ENCODE assay signal across 3 fruit fly cellular contexts in the genomic region with DNA sequence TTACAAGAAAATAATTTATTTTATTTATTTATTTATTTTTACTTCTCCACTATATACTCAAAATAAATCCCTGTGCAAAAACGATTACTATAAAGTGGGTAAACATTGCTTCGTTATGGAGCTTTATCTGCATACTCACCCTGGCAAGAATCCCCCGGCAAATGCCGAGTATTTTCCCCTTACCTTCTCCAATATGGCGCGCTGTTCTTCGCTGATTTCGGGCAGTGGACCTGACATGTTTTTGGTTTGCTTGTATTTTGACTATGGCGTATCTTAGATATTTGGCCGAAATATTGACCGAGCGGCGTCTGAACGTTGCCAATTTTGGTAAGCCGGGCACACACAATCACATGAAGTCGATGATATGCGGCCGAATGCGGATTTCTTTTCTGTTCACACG.
A peak's percentile ranks its signal among the peaks of the same experiment; 100 is the strongest.
TF ChIP-seq lines count a peak whose summit lies in the region.

No protein-coding gene starts in this region.

- no peak for TF ChIP-seq CTCF in whole organism, embryonic (GFP tag; optimal IDR thresholded peaks at IDR 0.05; lab: Kevin White, UChicago)

TF ChIP-seq in whole organism, embryonic, 481 proteins besides CTCF, POLR2A, EP300 and RAD21:
- TF ChIP-seq Ets65A (GFP tag; lab: Kevin White, UChicago) (peak; percentile 87), CG34422 (GFP tag; IDR thresholded peaks at IDR 0.05; lab: Robert Waterston, UW) (no peak), CoRest (tag; optimal IDR thresholded peaks at IDR 0.05; lab: Kevin White, UChicago) (no peak), cg (GFP tag; optimal IDR thresholded peaks at IDR 0.05; lab: Kevin White, UChicago) (no peak), phol (tag; optimal IDR thresholded peaks at IDR 0.05; lab: Kevin White, UChicago) (peak; percentile 9), klu (GFP tag; IDR thresholded peaks at IDR 0.05; lab: Robert Waterston, UW) (no peak), CG34224 (GFP tag; IDR thresholded peaks at IDR 0.05; lab: Robert Waterston, UW; ENCODE audit: partially characterized antibody) (no peak), CG11696 (GFP tag; IDR thresholded peaks at IDR 0.05; lab: Robert Waterston, UW) (no peak), sd (tag; optimal IDR thresholded peaks at IDR 0.05; lab: Kevin White, UChicago) (peak; percentile 23), caup (GFP tag; optimal IDR thresholded peaks at IDR 0.05; lab: Kevin White, UChicago; ENCODE audit: severe bottlenecking) (no peak), CG14441 (GFP tag; IDR thresholded peaks at IDR 0.05; lab: Robert Waterston, UW) (no peak), Ssrp (tag; optimal IDR thresholded peaks at IDR 0.05; lab: Kevin White, UChicago) (no peak), H2.0 (GFP tag; IDR thresholded peaks at IDR 0.05; lab: Robert Waterston, UW) (no peak), cwo (GFP tag; optimal IDR thresholded peaks at IDR 0.05; lab: Kevin White, UChicago) (no peak), CG13894 (tag; optimal IDR thresholded peaks at IDR 0.05; lab: Kevin White, UChicago) (peak; percentile 64), pita (GFP tag; optimal IDR thresholded peaks at IDR 0.05; lab: Kevin White, UChicago) (no peak)

TF ChIP-seq in whole organism, prepupa, 60 proteins besides CTCF, POLR2A, EP300 and RAD21:
- TF ChIP-seq CG6163 (GFP tag; IDR thresholded peaks at IDR 0.05; lab: Robert Waterston, UW) (0 out of 3 replicates have a peak, but pooled peaks have one; percentile 19), Sox14 (GFP tag; optimal IDR thresholded peaks at IDR 0.05; lab: Kevin White, UChicago) (no peak), CG6792 (GFP tag; optimal IDR thresholded peaks at IDR 0.05; lab: Kevin White, UChicago) (no peak)

TF ChIP-seq in whole organism, wandering third instar larva, 38 proteins besides CTCF, POLR2A, EP300 and RAD21:
- TF ChIP-seq usp (GFP tag; optimal IDR thresholded peaks at IDR 0.05; lab: Kevin White, UChicago): no peak
- no peak for TF ChIP-seq woc (GFP tag; optimal IDR thresholded peaks at IDR 0.05; lab: Kevin White, UChicago)
- no peak for TF ChIP-seq Rel (GFP tag; optimal IDR thresholded peaks at IDR 0.05; lab: Kevin White, UChicago)
- peak; percentile 77 for TF ChIP-seq Rel (tag; optimal IDR thresholded peaks at IDR 0.05; lab: Kevin White, UChicago)
- TF ChIP-seq sage (GFP tag; optimal IDR thresholded peaks at IDR 0.05; lab: Kevin White, UChicago): no peak
